Worm (Caenorhabditis elegans): ENCODE data around the gene srlf-22.
"Not testable (repeated sequence)": the region's sequence is repeated elsewhere in the genome, so short reads cannot be mapped to it uniquely, and the experiment has no call there.

- TF ChIP-seq med-1 (GFP tag; optimal IDR thresholded peaks at IDR 0.05; ENCODE audit: insufficient read depth); flt-1 (GFP tag; IDR thresholded peaks at IDR 0.05); klf-2 (GFP tag; conservative IDR thresholded peaks at IDR 0.05); cog-1 (tag; optimal IDR thresholded peaks at IDR 0.05); ztf-23 (GFP tag; IDR thresholded peaks at IDR 0.05); ref-1 (GFP tag; conservative IDR thresholded peaks at IDR 0.05): not testable (repeated sequence)
Measured at ce11 chrV:890835-891234, at the start of gene srlf-22.

All from whole organism, midembryonic.